Worm (Caenorhabditis elegans) whole organism, mixed stage, embryonic: ENCODE results near the gene R07E5.19.

Source experiments
- lin-13 ChIP-seq: fragments of 150-350 bp; optimal IDR thresholded peaks from 2 replicates; lab custom pipeline; 2014; ENCODE audit warnings: missing biosample characterization, missing genetic modification characterization
- mab-5 ChIP-seq: fragments of 150-350 bp; optimal IDR thresholded peaks from 2 replicates; lab custom pipeline; 2014; ENCODE audit warnings: missing biosample characterization, missing genetic modification characterization
- nhr-76 ChIP-seq: sonication (generic microtip); optimal IDR thresholded peaks from 2 replicates; lab custom pipeline; 2017; ENCODE audit warnings: missing biosample characterization, missing genetic modification characterization
- pha-4 ChIP-seq: fragments of 150-350 bp; optimal IDR thresholded peaks from 2 replicates; lab custom pipeline; 2018; ENCODE audit warnings: missing biosample characterization, missing genetic modification reagents, missing genetic modification characterization
- zip-8 ChIP-seq: fragments of 150-350 bp; optimal IDR thresholded peaks from 2 replicates; lab custom pipeline; 2014; ENCODE audit warnings: missing biosample characterization, missing genetic modification characterization

DNA sequence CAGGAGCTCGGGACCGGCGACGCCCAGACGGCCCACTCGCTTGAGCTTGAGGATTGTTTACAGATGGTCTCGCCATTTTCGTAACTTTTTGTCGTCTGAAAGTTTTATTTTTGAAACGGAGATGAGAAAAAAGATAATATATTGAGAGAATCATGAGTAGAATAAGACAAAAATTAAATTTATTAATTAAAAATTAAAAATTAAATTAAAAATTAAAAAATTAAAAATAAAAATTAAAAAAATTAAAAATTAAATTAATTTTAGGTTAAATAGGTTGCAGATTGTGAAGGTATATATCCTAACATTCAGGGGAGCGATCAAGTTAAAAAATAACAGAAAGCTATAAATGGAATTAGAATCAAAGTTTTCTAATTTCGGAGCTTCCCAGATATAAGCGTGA is 38.1 kb downstream of the R07E5.19 start, which contains the start of gene B0284.3:
- TF ChIP-seq pha-4 (tag; lab: Kevin White, UChicago), result no peak
- no peak for TF ChIP-seq zip-8
- no peak for TF ChIP-seq nhr-76 (tag; lab: Kevin White, UChicago)
- no peak for TF ChIP-seq lin-13 (tag; lab: Kevin White, UChicago)
- no peak for TF ChIP-seq mab-5 (tag; lab: Kevin White, UChicago)
